Fruit fly (Drosophila melanogaster) whole organism, embryonic: ENCODE measurements around the gene CG13056.

Experiments used
- Abd-B ChIP-seq: fragments of 200-800 bp; sonication (Bioruptor generic); optimal IDR thresholded peaks from 2 replicates; lab custom pipeline; 2018; ENCODE audit warnings: missing biosample characterization, mild to moderate bottlenecking, missing genetic modification characterization, moderate library complexity
- CG10267 ChIP-seq: fragments of 200-800 bp; sonication (Bioruptor generic); optimal IDR thresholded peaks from 2 replicates; lab custom pipeline; 2018; ENCODE audit warnings: missing biosample characterization, mild to moderate bottlenecking, missing genetic modification characterization, moderate library complexity
- CG12744 ChIP-seq: fragments of 200-800 bp; sonication (Bioruptor generic); optimal IDR thresholded peaks from 2 replicates; lab custom pipeline; 2016; ENCODE audit warnings: missing biosample characterization, missing genetic modification characterization
- CG14441 ChIP-seq: fragments of 200-800 bp; sonication (Bioruptor generic); IDR thresholded peaks from 2 replicates; pipeline ENCODE4 v1.3.6; 2022; ENCODE audit warnings: missing biosample characterization, missing genetic modification characterization
- CG1603 ChIP-seq: fragments of 200-800 bp; sonication (Bioruptor generic); optimal IDR thresholded peaks from 2 replicates; lab custom pipeline; 2019; ENCODE audit warnings: missing biosample characterization, mild to moderate bottlenecking, missing genetic modification characterization, moderate library complexity
- CG1647 ChIP-seq: fragments of 200-800 bp; sonication (Bioruptor generic); optimal IDR thresholded peaks from 3 replicates; lab custom pipeline; 2016; ENCODE audit warnings: missing biosample characterization, missing genetic modification characterization
- CG17186 ChIP-seq: fragments of 200-800 bp; sonication (Bioruptor generic); optimal IDR thresholded peaks from 3 replicates; lab custom pipeline; 2017; ENCODE audit warnings: missing biosample characterization, missing genetic modification reagents, missing genetic modification characterization
- CG17359 ChIP-seq: fragments of 200-800 bp; sonication (Bioruptor generic); optimal IDR thresholded peaks from 3 replicates; lab custom pipeline; 2018; ENCODE audit warnings: missing biosample characterization, mild to moderate bottlenecking, missing genetic modification characterization, moderate library complexity
- CG1792 ChIP-seq: fragments of 200-800 bp; sonication (Bioruptor generic); optimal IDR thresholded peaks from 2 replicates; lab custom pipeline; 2016; ENCODE audit warnings: missing biosample characterization, missing genetic modification characterization
- CG18262 ChIP-seq: fragments of 200-800 bp; optimal IDR thresholded peaks from 3 replicates; lab custom pipeline; 2019; ENCODE audit warnings: missing biosample characterization, mild to moderate bottlenecking, missing genetic modification characterization, moderate library complexity
- CG32532 ChIP-seq: fragments of 200-800 bp; sonication (Bioruptor generic); IDR thresholded peaks from 2 replicates; pipeline ENCODE4 v1.3.6; 2022; ENCODE audit warnings: missing biosample characterization, missing genetic modification characterization
- CG4424 ChIP-seq: fragments of 200-800 bp; sonication (Bioruptor generic); optimal IDR thresholded peaks from 3 replicates; lab custom pipeline; 2016; ENCODE audit warnings: missing biosample characterization, missing genetic modification characterization
- CG4730 ChIP-seq: fragments of 200-800 bp; sonication (Bioruptor generic); IDR thresholded peaks from 2 replicates; pipeline ENCODE4 v1.3.6; 2022; ENCODE audit warnings: missing biosample characterization, missing genetic modification characterization
- CG5180 ChIP-seq: fragments of 200-800 bp; sonication (Bioruptor generic); optimal IDR thresholded peaks from 3 replicates; lab custom pipeline; 2017; ENCODE audit warnings: missing biosample characterization, missing genetic modification characterization, mild to moderate bottlenecking, moderate library complexity, missing genetic modification reagents
- CG9609 ChIP-seq: fragments of 200-800 bp; sonication (Bioruptor generic); optimal IDR thresholded peaks from 3 replicates; lab custom pipeline; 2016; ENCODE audit warnings: missing biosample characterization, missing genetic modification characterization
- Deaf1 ChIP-seq: fragments of 200-800 bp; optimal IDR thresholded peaks from 3 replicates; lab custom pipeline; 2019; ENCODE audit warnings: missing biosample characterization, mild to moderate bottlenecking, missing genetic modification characterization, moderate library complexity
- Dll ChIP-seq: fragments of 200-800 bp; sonication (Bioruptor generic); IDR thresholded peaks from 4 replicates; pipeline ENCODE4 v1.3.6; 2022; ENCODE audit warnings: missing biosample characterization, missing genetic modification characterization; ENCODE audit not compliant: partially characterized antibody
- Dref ChIP-seq: fragments of 200-800 bp; sonication (Bioruptor generic); IDR thresholded peaks from 2 replicates; pipeline ENCODE4 v1.3.6; 2022; ENCODE audit warnings: missing biosample characterization, missing genetic modification characterization
- Ets65A ChIP-seq: fragments of 200-800 bp; sonication (Bioruptor generic); peaks from one replicate; lab custom pipeline; 2016; ENCODE audit warnings: missing biosample characterization, missing genetic modification characterization
- H2.0 ChIP-seq: fragments of 200-800 bp; sonication (Bioruptor generic); IDR thresholded peaks from 2 replicates; pipeline ENCODE4 v1.3.6; 2022; ENCODE audit warnings: missing biosample characterization, missing genetic modification characterization
- Hsf ChIP-seq: fragments of 200-800 bp; sonication (Bioruptor generic); optimal IDR thresholded peaks from 3 replicates; lab custom pipeline; 2016; ENCODE audit warnings: missing biosample characterization, missing genetic modification characterization
- Kr ChIP-seq: fragments of 200-800 bp; sonication (Bioruptor generic); optimal IDR thresholded peaks from 2 replicates; lab custom pipeline; 2017; ENCODE audit warnings: missing biosample characterization, mild to moderate bottlenecking, missing genetic modification characterization
- Med ChIP-seq: fragments of 200-800 bp; sonication (Bioruptor generic); peaks from one replicate; lab custom pipeline; 2016; ENCODE audit warnings: missing biosample characterization, missing genetic modification characterization, mild to moderate bottlenecking, inconsistent platforms, moderate library complexity
- Meics ChIP-seq: fragments of 200-800 bp; sonication (Bioruptor generic); optimal IDR thresholded peaks from 2 replicates; lab custom pipeline; 2017; ENCODE audit warnings: missing biosample characterization, mild to moderate bottlenecking, missing genetic modification characterization
- NfI ChIP-seq: fragments of 200-800 bp; sonication (Bioruptor generic); optimal IDR thresholded peaks from 3 replicates; lab custom pipeline; 2018; ENCODE audit warnings: missing biosample characterization, mild to moderate bottlenecking, missing genetic modification characterization, moderate library complexity
- Rfx ChIP-seq: fragments of 200-800 bp; sonication (Bioruptor generic); IDR thresholded peaks from 2 replicates; pipeline ENCODE4 v1.3.6; 2022; ENCODE audit warnings: missing biosample characterization, missing genetic modification characterization
- Sin3A ChIP-seq: fragments of >200 bp; optimal IDR thresholded peaks from 2 replicates; lab custom pipeline; 2018
- Trl ChIP-seq, 3 experiments: fragments of >200 bp in 2 of 3; fragments of 200-800 bp in 1 of 3; sonication (Bioruptor generic) in 1 of 3; optimal IDR thresholded peaks; 2 replicates in 1 of 3; 3 replicates in 2 of 3; lab custom pipeline; 2016 to 2017; ENCODE audit warnings: missing biosample characterization in 1 of 3, missing genetic modification characterization in 1 of 3
- Xbp1 ChIP-seq: fragments of 200-800 bp; sonication (Bioruptor generic); optimal IDR thresholded peaks from 3 replicates; lab custom pipeline; 2016; ENCODE audit warnings: missing biosample characterization, mild to moderate bottlenecking, missing genetic modification characterization
- bigmax ChIP-seq: fragments of 200-800 bp; sonication (Bioruptor generic); optimal IDR thresholded peaks from 2 replicates; lab custom pipeline; 2018; ENCODE audit warnings: missing biosample characterization, mild to moderate bottlenecking, missing genetic modification characterization
- chinmo ChIP-seq: fragments of 200-800 bp; sonication (Bioruptor generic); IDR thresholded peaks from 4 replicates; pipeline ENCODE4 v1.3.6; 2022; ENCODE audit warnings: missing biosample characterization, missing genetic modification characterization; ENCODE audit not compliant: partially characterized antibody
- ci ChIP-seq: fragments of 200-800 bp; sonication (Bioruptor generic); IDR thresholded peaks from 3 replicates; pipeline ENCODE4 v1.3.6; 2022; ENCODE audit warnings: missing biosample characterization, missing genetic modification characterization
- da ChIP-seq: fragments of 200-800 bp; sonication (Bioruptor generic); optimal IDR thresholded peaks from 2 replicates; lab custom pipeline; 2016; ENCODE audit warnings: missing biosample characterization, missing genetic modification characterization
- disco-r ChIP-seq: fragments of 200-800 bp; sonication (Bioruptor generic); optimal IDR thresholded peaks from 2 replicates; lab custom pipeline; 2016; ENCODE audit warnings: missing biosample characterization, missing genetic modification characterization
- ems ChIP-seq: fragments of 200-800 bp; sonication (Bioruptor generic); optimal IDR thresholded peaks from 3 replicates; lab custom pipeline; 2016; ENCODE audit warnings: missing biosample characterization, missing genetic modification characterization
- esg ChIP-seq: fragments of 200-800 bp; sonication (Bioruptor generic); conservative IDR thresholded peaks from 2 replicates; pipeline ENCODE4 v1.3.6; 2022; ENCODE audit warnings: missing biosample characterization, missing genetic modification characterization
- hth ChIP-seq: fragments of >200 bp; optimal IDR thresholded peaks from 2 replicates; lab custom pipeline; 2017; ENCODE audit warnings: inconsistent platforms
- insv ChIP-seq, 2 experiments: fragments of 200-800 bp; sonication (Bioruptor generic); optimal IDR thresholded peaks; 3 replicates each; lab custom pipeline; 2016 to 2018; ENCODE audit warnings: missing biosample characterization in 2 of 2, missing genetic modification characterization in 2 of 2
- nerfin-2 ChIP-seq: fragments of 200-800 bp; sonication (Bioruptor generic); IDR thresholded peaks from 2 replicates; pipeline ENCODE4 v1.3.6; 2022; ENCODE audit warnings: missing biosample characterization, missing genetic modification characterization; ENCODE audit not compliant: partially characterized antibody
- odd ChIP-seq: fragments of 200-800 bp; sonication (Bioruptor generic); optimal IDR thresholded peaks from 2 replicates; lab custom pipeline; 2017; ENCODE audit warnings: missing biosample characterization, mild to moderate bottlenecking, missing genetic modification characterization
- pum ChIP-seq: fragments of 200-800 bp; sonication (Bioruptor generic); optimal IDR thresholded peaks from 2 replicates; lab custom pipeline; 2016; ENCODE audit warnings: missing biosample characterization, missing genetic modification characterization
- sens-2 ChIP-seq: fragments of 200-800 bp; sonication (Bioruptor generic); IDR thresholded peaks from 2 replicates; pipeline ENCODE4 v1.3.6; 2022; ENCODE audit warnings: missing biosample characterization, missing genetic modification characterization
- sima ChIP-seq: fragments of 200-800 bp; sonication (Bioruptor generic); optimal IDR thresholded peaks from 2 replicates; lab custom pipeline; 2016; ENCODE audit warnings: missing biosample characterization, missing genetic modification characterization
- stc ChIP-seq: fragments of 200-800 bp; sonication (Bioruptor generic); IDR thresholded peaks from 2 replicates; pipeline ENCODE4 v1.3.6; 2022; ENCODE audit warnings: missing biosample characterization, missing genetic modification characterization
- tio ChIP-seq: fragments of 200-800 bp; sonication (Bioruptor generic); optimal IDR thresholded peaks from 2 replicates; lab custom pipeline; 2017; ENCODE audit warnings: missing biosample characterization, missing genetic modification characterization, inconsistent platforms

CG13056 gene

dm6 chr3L:16319399-16319906, 13.7 kb upstream of the CG13056 start, which contains the start of the genes CG13041 and CG13060:
Gene CG13041, minus strand, starts transcription at chr3L:16319526.
Gene CG13060, plus strand, starts transcription at chr3L:16319856.
- TF ChIP-seq nerfin-2 (GFP tag; lab: Robert Waterston, UW), result no peak
- TF ChIP-seq Ets65A (GFP tag; lab: Kevin White, UChicago), result no peak
- 0 out of 4 replicates have a peak, but pooled peaks have one; percentile 61 for TF ChIP-seq chinmo (GFP tag; lab: Robert Waterston, UW)
- peak; percentile 68 for TF ChIP-seq Deaf1

dm6 chr3L:16321172-16321571, 11.9 kb upstream of the CG13056 start, which contains the start of gene CG42718:
Gene CG42718, minus strand, starts transcription at chr3L:16321272.
- TF ChIP-seq CG32532 (GFP tag; lab: Robert Waterston, UW) (no peak), pum (GFP tag; lab: Kevin White, UChicago) (no peak), insv (GFP tag; optimal IDR thresholded peaks at IDR 0.05; lab: Kevin White, UChicago) (no peak), NfI (no peak)

- TF ChIP-seq odd (GFP tag; lab: Kevin White, UChicago), result no peak
- TF ChIP-seq CG17186 (GFP tag; lab: Kevin White, UChicago), result no peak
- no peak for TF ChIP-seq bigmax (GFP tag; lab: Kevin White, UChicago)
- no peak for TF ChIP-seq CG9609 (GFP tag; lab: Kevin White, UChicago)
- TF ChIP-seq Abd-B (GFP tag; lab: Kevin White, UChicago), result no peak
- TF ChIP-seq CG18262 (tag; lab: Kevin White, UChicago), result no peak
- no peak for TF ChIP-seq Sin3A (lab: Kevin White, UChicago)
- no peak for TF ChIP-seq Kr
- no peak for TF ChIP-seq esg (GFP tag; lab: Robert Waterston, UW)
- TF ChIP-seq Dll, result no peak
- no peak for TF ChIP-seq Trl (optimal IDR thresholded peaks at IDR 0.05; lab: Kevin White, UChicago)
- TF ChIP-seq Trl (GFP tag; optimal IDR thresholded peaks at IDR 0.05; lab: Kevin White, UChicago), result no peak
- TF ChIP-seq stc, result no peak
- no peak for TF ChIP-seq disco-r (GFP tag; lab: Kevin White, UChicago)
Measured at dm6 chr3L:16323372-16323771, 9.7 kb upstream of the CG13056 start, which contains the start of gene CG13059. Gene CG13059, plus strand, starts transcription at chr3L:16323672.

dm6 chr3L:16326657-16327056, 6.5 kb upstream of the CG13056 start, which contains the start of the genes CG13040 and CG13039:
Gene CG13040, minus strand, starts transcription at chr3L:16326757.
Gene CG13039, minus strand, starts transcription at chr3L:16326762.
- TF ChIP-seq Xbp1 (GFP tag; lab: Kevin White, UChicago) (no peak), sima (GFP tag; lab: Kevin White, UChicago) (no peak), sens-2 (no peak), Hsf (GFP tag; lab: Kevin White, UChicago) (no peak), CG5180 (GFP tag; lab: Kevin White, UChicago) (no peak), CG1792 (GFP tag; lab: Kevin White, UChicago) (no peak), hth (lab: Kevin White, UChicago) (no peak)
- TF ChIP-seq, all 482 proteins: peak for 0

- no peak for TF ChIP-seq Deaf1
- 0 out of 3 replicates have a peak, but pooled peaks have one; percentile 19 for TF ChIP-seq ci (GFP tag; lab: Robert Waterston, UW)
- no peak for TF ChIP-seq Meics (GFP tag; lab: Kevin White, UChicago)
- no peak for TF ChIP-seq CG1647 (GFP tag; lab: Kevin White, UChicago)
- no peak for TF ChIP-seq CG10267 (tag; lab: Kevin White, UChicago)
- no peak for TF ChIP-seq da (GFP tag; lab: Kevin White, UChicago)
- TF ChIP-seq CG14441 (GFP tag; lab: Robert Waterston, UW), result peak; percentile 57
- no peak for TF ChIP-seq CG4424 (GFP tag; lab: Kevin White, UChicago)
- TF ChIP-seq CG1603 (tag; lab: Kevin White, UChicago), result no peak
- no peak for TF ChIP-seq CG17359 (tag; lab: Kevin White, UChicago)
- 0 out of 2 replicates have a peak, but pooled peaks have one; percentile 13 for TF ChIP-seq Dref
- TF ChIP-seq tio, result no peak
- peak; percentile 34 for TF ChIP-seq Med (GFP tag; lab: Kevin White, UChicago)
- TF ChIP-seq ems (GFP tag; lab: Kevin White, UChicago), result no peak
- no peak for TF ChIP-seq CG12744 (GFP tag; lab: Kevin White, UChicago)
- no peak for TF ChIP-seq H2.0 (GFP tag; lab: Robert Waterston, UW)
- TF ChIP-seq CG4730, result no peak
- peak; percentile 48; the same call in 1 of the 2 replicates for TF ChIP-seq Rfx (GFP tag; lab: Robert Waterston, UW)
Measured at dm6 chr3L:16327776-16328175, 5.3 kb upstream of the CG13056 start, which contains the start of gene CG13038. Gene CG13038, minus strand, starts transcription at chr3L:16327893.
